Worm (Caenorhabditis elegans) whole organism, L4/young adult: ENCODE measurements around the gene C01C10.2.

Source experiments
- W03F9.2 ChIP-seq: fragments of 150-350 bp; optimal IDR thresholded peaks from 2 replicates; lab custom pipeline; 2014; ENCODE audit warnings: missing biosample characterization, missing genetic modification characterization
- dao-5 ChIP-seq: sonication (generic microtip); optimal IDR thresholded peaks from 2 replicates; lab custom pipeline; 2016; ENCODE audit warnings: missing genotype, missing genetic modification characterization, moderate library complexity, missing compliant biosample characterization
- him-1 ChIP-seq: sonication (generic microtip); optimal IDR thresholded peaks from 2 replicates; lab custom pipeline; 2016; ENCODE audit warnings: missing genotype, missing genetic modification reagents, missing genetic modification characterization, missing compliant biosample characterization

DNA sequence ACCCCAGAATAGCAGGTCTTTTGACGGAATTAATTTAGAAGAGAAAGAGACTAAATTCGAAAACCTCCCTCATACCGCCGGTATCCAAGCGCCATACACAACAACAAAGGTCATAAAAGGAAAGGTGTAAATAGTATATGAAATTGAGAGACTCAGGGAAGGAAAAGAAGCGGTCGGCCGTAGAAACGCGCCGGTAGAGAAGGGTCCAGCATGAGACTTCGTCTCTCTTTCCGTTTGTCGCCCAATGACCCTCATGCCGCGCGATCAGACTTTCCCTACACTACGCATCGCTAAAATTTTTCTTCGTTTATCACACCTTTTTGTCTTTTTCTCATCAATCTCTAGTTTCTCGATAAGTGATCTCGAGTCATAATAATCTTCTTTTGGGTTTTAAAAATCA lies 7.4 kb downstream of the C01C10.2 start:
- TF ChIP-seq him-1 (tag; lab: Kevin White, UChicago): no peak
- TF ChIP-seq dao-5 (tag; lab: Kevin White, UChicago): no peak
- no peak for TF ChIP-seq W03F9.2 (tag; lab: Kevin White, UChicago)
